Worm (Caenorhabditis elegans) whole organism, young adult: Measurements from ENCODE around the gene srh-208.

Experiments used
- F23B12.7 ChIP-seq: sonication (generic microtip); optimal IDR thresholded peaks from 2 replicates; lab custom pipeline; 2017; ENCODE audit warnings: missing genetic modification characterization, mild to moderate bottlenecking, missing compliant biosample characterization, antibody characterized with exemption, moderate library complexity; ENCODE audit not compliant: insufficient read depth
- F33H1.4 ChIP-seq: fragments of 200-800 bp; sonication (Bioruptor generic); IDR thresholded peaks from 2 replicates; pipeline ENCODE4 v1.3.6; 2022; ENCODE audit warnings: missing genetic modification reagents, missing genetic modification characterization, missing compliant biosample characterization
- dpl-1 ChIP-seq: fragments of 150-350 bp; optimal IDR thresholded peaks from 2 replicates; lab custom pipeline; 2014; ENCODE audit warnings: missing biosample characterization, missing genetic modification reagents, missing genetic modification characterization
- him-1 ChIP-seq: sonication (generic microtip); optimal IDR thresholded peaks from 2 replicates; lab custom pipeline; 2016; ENCODE audit warnings: missing genotype, missing genetic modification reagents, missing genetic modification characterization, missing compliant biosample characterization
- let-607 ChIP-seq, 2 experiments: fragments of 200-800 bp in 1 of 2; sonication (Bioruptor generic) in 1 of 2; sonication (generic microtip) in 1 of 2; optimal IDR thresholded peaks; 2 replicates each; lab custom pipeline; 2016 to 2018; ENCODE audit warnings: mild to moderate bottlenecking in 2 of 2, missing compliant biosample characterization in 2 of 2, missing genetic modification characterization in 2 of 2, moderate library complexity in 2 of 2, missing genotype in 1 of 2
- mel-28 ChIP-seq: sonication (generic microtip); optimal IDR thresholded peaks from 2 replicates; lab custom pipeline; 2016; ENCODE audit warnings: borderline replicate concordance, mild to moderate bottlenecking, missing genetic modification characterization, missing compliant biosample characterization
- snpc-4 ChIP-seq, 5 experiments: fragments of 150-350 bp in 1 of 5; sonication (generic microtip) in 4 of 5; optimal IDR thresholded peaks; 2 replicates each; lab custom pipeline; 2014 to 2018; ENCODE audit warnings: missing genetic modification characterization in 5 of 5, missing biosample characterization in 3 of 5, antibody characterized with exemption in 2 of 5, mild to moderate bottlenecking in 2 of 5, missing compliant biosample characterization in 2 of 5, missing genotype in 2 of 5, moderate library complexity in 2 of 5, missing genetic modification reagents in 1 of 5
- unc-130 ChIP-seq: sonication (generic microtip); optimal IDR thresholded peaks from 2 replicates; lab custom pipeline; 2016; ENCODE audit warnings: missing genetic modification reagents, missing genetic modification characterization, missing compliant biosample characterization
- unc-62 ChIP-seq: fragments of 150-350 bp; optimal IDR thresholded peaks from 2 replicates; lab custom pipeline; 2014; ENCODE audit warnings: missing biosample characterization, missing genetic modification reagents, missing genetic modification characterization
- ztf-22 ChIP-seq: fragments of 200-800 bp; sonication (Bioruptor generic); optimal IDR thresholded peaks from 2 replicates; lab custom pipeline; 2018; ENCODE audit warnings: mild to moderate bottlenecking, missing genetic modification characterization, moderate library complexity, missing compliant biosample characterization

DNA sequence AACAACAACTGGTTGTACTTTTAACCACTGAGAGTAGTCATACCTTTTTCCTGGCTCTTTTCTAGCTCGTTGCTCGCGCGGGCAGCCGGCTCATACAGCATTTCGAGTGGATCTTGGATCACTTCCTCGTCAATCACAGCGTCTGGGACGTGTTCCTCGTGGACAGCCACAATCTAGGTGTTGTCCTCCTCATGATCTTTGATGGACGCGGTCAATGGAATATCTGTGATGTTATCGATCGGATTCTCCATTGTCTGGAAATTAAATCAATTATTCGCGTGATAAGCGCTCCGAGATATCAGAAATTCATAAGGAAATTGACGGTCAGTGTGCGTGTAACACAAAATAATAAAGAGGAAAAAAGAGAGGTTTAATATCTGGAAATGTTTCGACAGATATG is 37.3 kb upstream of the srh-208 start, which contains the start of gene F21D9.8:
- TF ChIP-seq snpc-4 (GFP tag; optimal IDR thresholded peaks at IDR 0.05; lab: Kevin White, UChicago), result no peak
- no peak for TF ChIP-seq snpc-4 (tag; optimal IDR thresholded peaks at IDR 0.05; lab: Kevin White, UChicago)
- no peak for TF ChIP-seq dpl-1 (GFP tag; lab: Kevin White, UChicago)
- no peak for TF ChIP-seq ztf-22 (GFP tag; lab: Kevin White, UChicago)
- no peak for TF ChIP-seq let-607 (tag; optimal IDR thresholded peaks at IDR 0.05; lab: Kevin White, UChicago)
- no peak for TF ChIP-seq him-1 (tag; lab: Kevin White, UChicago)
- no peak for TF ChIP-seq unc-62
- TF ChIP-seq F33H1.4 (GFP tag; lab: Robert Waterston, UW), result no peak
- TF ChIP-seq F23B12.7, result no peak
- TF ChIP-seq unc-130, result no peak
- TF ChIP-seq mel-28 (tag; lab: Kevin White, UChicago), result no peak
